Worm (Caenorhabditis elegans) whole organism, young adult: ENCODE results near the gene osm-6.

ENCODE experiments used
- B0019.2 ChIP-seq: fragments of 200-800 bp; sonication (Bioruptor generic); conservative IDR thresholded peaks from 2 replicates; pipeline ENCODE4 v1.3.6; 2022; ENCODE audit warnings: missing genetic modification reagents, missing genetic modification characterization, missing compliant biosample characterization
- B0035.1 ChIP-seq: sonication (generic microtip); optimal IDR thresholded peaks from 2 replicates; lab custom pipeline; 2016; ENCODE audit warnings: missing genetic modification characterization, mild to moderate bottlenecking, missing compliant biosample characterization, missing genotype, missing genetic modification reagents
- B0261.1 ChIP-seq: sonication (generic microtip); optimal IDR thresholded peaks from 2 replicates; lab custom pipeline; 2016; ENCODE audit warnings: mild to moderate bottlenecking, missing genetic modification characterization, moderate library complexity, missing compliant biosample characterization
- B0336.3 ChIP-seq: fragments of 200-800 bp; sonication (Bioruptor generic); IDR thresholded peaks from 2 replicates; pipeline ENCODE4 v1.3.6; 2022; ENCODE audit warnings: missing genetic modification characterization, missing compliant biosample characterization
- F10E7.11 ChIP-seq: sonication (generic microtip); optimal IDR thresholded peaks from 2 replicates; lab custom pipeline; 2017; ENCODE audit warnings: mild to moderate bottlenecking, missing genetic modification characterization, moderate library complexity, missing compliant biosample characterization
- F22D6.2 ChIP-seq: sonication (generic microtip); optimal IDR thresholded peaks from 2 replicates; lab custom pipeline; 2016; ENCODE audit warnings: mild to moderate bottlenecking, missing genetic modification characterization, missing compliant biosample characterization
- F39B2.1 ChIP-seq: fragments of 200-800 bp; sonication (Bioruptor generic); IDR thresholded peaks from 2 replicates; pipeline ENCODE4 v1.3.6; 2022; ENCODE audit warnings: missing genetic modification reagents, missing genetic modification characterization, missing compliant biosample characterization
- F49E8.2 ChIP-seq: sonication (generic microtip); optimal IDR thresholded peaks from 3 replicates; lab custom pipeline; 2017; ENCODE audit warnings: missing genetic modification characterization, mild to moderate bottlenecking, missing compliant biosample characterization, antibody characterized with exemption, moderate library complexity; ENCODE audit not compliant: insufficient read depth
- K11D2.4 ChIP-seq: fragments of 200-800 bp; sonication (Bioruptor generic); IDR thresholded peaks from 2 replicates; pipeline ENCODE4 v1.3.6; 2022; ENCODE audit warnings: missing genetic modification reagents, missing genetic modification characterization, missing compliant biosample characterization
- K12H6.12 ChIP-seq: fragments of 200-800 bp; sonication (Bioruptor generic); optimal IDR thresholded peaks from 2 replicates; lab custom pipeline; 2018; ENCODE audit warnings: mild to moderate bottlenecking, missing genetic modification characterization, missing compliant biosample characterization
- Y56A3A.18 ChIP-seq: fragments of 200-800 bp; sonication (Bioruptor generic); IDR thresholded peaks from 2 replicates; pipeline ENCODE4 v1.3.6; 2022; ENCODE audit warnings: missing genetic modification reagents, missing genetic modification characterization, missing compliant biosample characterization
- Y95B8A.8 ChIP-seq: fragments of 200-800 bp; sonication (Bioruptor generic); IDR thresholded peaks from 2 replicates; pipeline ENCODE4 v1.3.6; 2022; ENCODE audit warnings: missing genetic modification reagents, missing genetic modification characterization, missing compliant biosample characterization
- ccch-3 ChIP-seq: fragments of 200-800 bp; sonication (Bioruptor generic); optimal IDR thresholded peaks from 2 replicates; lab custom pipeline; 2018; ENCODE audit warnings: mild to moderate bottlenecking, missing genetic modification characterization, missing compliant biosample characterization
- cebp-1 ChIP-seq, 2 experiments: fragments of 200-800 bp in 1 of 2; sonication (Bioruptor generic) in 1 of 2; sonication (generic microtip) in 1 of 2; IDR thresholded peaks in 1 of 2; optimal IDR thresholded peaks in 1 of 2; 2 replicates each; pipeline versions ENCODE4 v1.3.6 to Lab custom; 2017 to 2022; ENCODE audit warnings: missing compliant biosample characterization in 2 of 2, missing genetic modification characterization in 2 of 2, mild to moderate bottlenecking in 1 of 2, missing genetic modification reagents in 1 of 2, moderate library complexity in 1 of 2
- cebp-2 ChIP-seq: fragments of 200-800 bp; sonication (Bioruptor generic); IDR thresholded peaks from 2 replicates; pipeline ENCODE4 v1.3.6; 2022; ENCODE audit warnings: missing genetic modification characterization, missing compliant biosample characterization
- ceh-100 ChIP-seq: fragments of 200-800 bp; sonication (Bioruptor generic); IDR thresholded peaks from 2 replicates; pipeline ENCODE4 v1.3.6; 2022; ENCODE audit warnings: missing genetic modification reagents, missing genetic modification characterization, missing compliant biosample characterization
- chd-7 ChIP-seq: sonication (generic microtip); optimal IDR thresholded peaks from 2 replicates; lab custom pipeline; 2016; ENCODE audit warnings: mild to moderate bottlenecking, missing genetic modification characterization, moderate library complexity, missing compliant biosample characterization
- dpff-1 ChIP-seq: sonication (generic microtip); optimal IDR thresholded peaks from 2 replicates; lab custom pipeline; 2017; ENCODE audit warnings: mild to moderate bottlenecking, missing genetic modification characterization, missing compliant biosample characterization
- lag-1 ChIP-seq: fragments of 200-800 bp; sonication (Bioruptor generic); IDR thresholded peaks from 2 replicates; pipeline ENCODE4 v1.3.6; 2022; ENCODE audit warnings: missing genetic modification reagents, missing genetic modification characterization, missing compliant biosample characterization
- let-607 ChIP-seq, 2 experiments: fragments of 200-800 bp in 1 of 2; sonication (Bioruptor generic) in 1 of 2; sonication (generic microtip) in 1 of 2; optimal IDR thresholded peaks; 2 replicates each; lab custom pipeline; 2016 to 2018; ENCODE audit warnings: mild to moderate bottlenecking in 2 of 2, missing compliant biosample characterization in 2 of 2, missing genetic modification characterization in 2 of 2, moderate library complexity in 2 of 2, missing genotype in 1 of 2
- lin-26 ChIP-seq: fragments of 200-800 bp; sonication (Bioruptor generic); IDR thresholded peaks from 2 replicates; pipeline ENCODE4 v1.3.6; 2022; ENCODE audit warnings: missing genetic modification reagents, missing genetic modification characterization, missing compliant biosample characterization
- lin-40 ChIP-seq: sonication (generic microtip); optimal IDR thresholded peaks from 2 replicates; lab custom pipeline; 2016; ENCODE audit warnings: missing genetic modification characterization, mild to moderate bottlenecking, missing compliant biosample characterization, missing genotype, missing genetic modification reagents
- lin-54 ChIP-seq: fragments of 200-800 bp; sonication (Bioruptor generic); optimal IDR thresholded peaks from 2 replicates; lab custom pipeline; 2018; ENCODE audit warnings: mild to moderate bottlenecking, missing genetic modification characterization, missing compliant biosample characterization
- madf-10 ChIP-seq: sonication (generic microtip); optimal IDR thresholded peaks from 2 replicates; lab custom pipeline; 2016; ENCODE audit warnings: mild to moderate bottlenecking, missing genetic modification characterization, missing compliant biosample characterization
- madf-3 ChIP-seq: fragments of 200-800 bp; sonication (Bioruptor generic); IDR thresholded peaks from 2 replicates; pipeline ENCODE4 v1.3.6; 2022; ENCODE audit warnings: missing genetic modification reagents, missing genetic modification characterization, missing compliant biosample characterization
- nfyb-1 ChIP-seq: fragments of 200-800 bp; sonication (Bioruptor generic); IDR thresholded peaks from 2 replicates; pipeline ENCODE4 v1.3.6; 2022; ENCODE audit warnings: missing genetic modification reagents, missing genetic modification characterization, missing compliant biosample characterization
- nhr-179 ChIP-seq: sonication (generic microtip); optimal IDR thresholded peaks from 2 replicates; lab custom pipeline; 2016; ENCODE audit warnings: mild to moderate bottlenecking, missing genetic modification characterization, missing compliant biosample characterization
- nhr-27 ChIP-seq: fragments of 200-800 bp; sonication (Bioruptor generic); optimal IDR thresholded peaks from 2 replicates; lab custom pipeline; 2018; ENCODE audit warnings: mild to moderate bottlenecking, missing genetic modification characterization, moderate library complexity, missing compliant biosample characterization
- nhr-80 ChIP-seq: sonication (generic microtip); optimal IDR thresholded peaks from 2 replicates; lab custom pipeline; 2016; ENCODE audit warnings: missing genetic modification characterization, missing compliant biosample characterization
- snpc-4 ChIP-seq, 5 experiments: fragments of 150-350 bp in 1 of 5; sonication (generic microtip) in 4 of 5; optimal IDR thresholded peaks; 2 replicates each; lab custom pipeline; 2014 to 2018; ENCODE audit warnings: missing genetic modification characterization in 5 of 5, missing biosample characterization in 3 of 5, antibody characterized with exemption in 2 of 5, mild to moderate bottlenecking in 2 of 5, missing compliant biosample characterization in 2 of 5, missing genotype in 2 of 5, moderate library complexity in 2 of 5, missing genetic modification reagents in 1 of 5
- tbx-9 ChIP-seq: sonication (generic microtip); optimal IDR thresholded peaks from 2 replicates; lab custom pipeline; 2016; ENCODE audit warnings: borderline replicate concordance, missing genetic modification characterization, inconsistent platforms, missing compliant biosample characterization
- unc-62 ChIP-seq: fragments of 150-350 bp; optimal IDR thresholded peaks from 2 replicates; lab custom pipeline; 2014; ENCODE audit warnings: missing biosample characterization, missing genetic modification reagents, missing genetic modification characterization
- ztf-25 ChIP-seq: fragments of 200-800 bp; sonication (Bioruptor generic); IDR thresholded peaks from 2 replicates; pipeline ENCODE4 v1.3.6; 2022; ENCODE audit warnings: missing genetic modification reagents, missing genetic modification characterization, missing compliant biosample characterization
- ztf-28 ChIP-seq: fragments of 200-800 bp; sonication (Bioruptor generic); IDR thresholded peaks from 2 replicates; pipeline ENCODE4 v1.3.6; 2022; ENCODE audit warnings: missing genetic modification reagents, missing genetic modification characterization, missing compliant biosample characterization

The osm-6 gene

DNA sequence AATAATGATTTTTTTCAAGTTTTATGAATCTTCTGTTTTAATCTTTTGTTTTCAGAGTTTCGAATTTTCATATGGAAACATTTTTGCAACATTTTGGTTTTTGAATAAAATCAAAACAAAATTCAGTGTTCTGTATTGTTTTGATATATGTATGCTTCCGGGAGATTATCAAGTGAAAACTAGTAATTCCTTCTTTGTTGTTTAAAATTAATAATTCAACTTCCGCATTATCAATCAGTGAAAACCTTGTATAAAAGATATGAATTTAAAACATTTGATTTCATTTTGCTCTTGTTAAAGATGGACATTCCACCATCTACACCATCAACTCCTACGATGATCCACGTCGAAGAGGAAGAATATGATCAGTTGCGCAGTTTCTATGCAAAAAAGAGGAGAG is 47.5 kb downstream of the osm-6 start, which contains the start of gene sulp-5:
Gene sulp-5, plus strand, starts transcription at position 301 of the 400 bp plus-strand sequence.
- no peak for TF ChIP-seq K11D2.4 (GFP tag; lab: Robert Waterston, UW)
- TF ChIP-seq lag-1 (GFP tag; lab: Robert Waterston, UW) = no peak
- no peak for TF ChIP-seq madf-3 (GFP tag; lab: Robert Waterston, UW)
- no peak for TF ChIP-seq snpc-4 (GFP tag; optimal IDR thresholded peaks at IDR 0.05; lab: Kevin White, UChicago)
- no peak for TF ChIP-seq snpc-4 (tag; optimal IDR thresholded peaks at IDR 0.05; lab: Kevin White, UChicago)
- no peak for TF ChIP-seq lin-40 (tag; lab: Kevin White, UChicago)
- TF ChIP-seq B0035.1 (tag; lab: Kevin White, UChicago) = no peak
- no peak for TF ChIP-seq F49E8.2 (tag; lab: Kevin White, UChicago)
- TF ChIP-seq F10E7.11 (tag; lab: Kevin White, UChicago) = no peak
- no peak for TF ChIP-seq F22D6.2 (tag; lab: Kevin White, UChicago)
- TF ChIP-seq dpff-1 (tag; lab: Kevin White, UChicago) = no peak
- no peak for TF ChIP-seq nhr-179 (tag; lab: Kevin White, UChicago)
- no peak for TF ChIP-seq ztf-25 (GFP tag; lab: Robert Waterston, UW)
- no peak for TF ChIP-seq B0261.1
- no peak for TF ChIP-seq Y56A3A.18
- no peak for TF ChIP-seq lin-26 (GFP tag; lab: Robert Waterston, UW)
- no peak for TF ChIP-seq lin-54
- no peak for TF ChIP-seq Y95B8A.8

DNA sequence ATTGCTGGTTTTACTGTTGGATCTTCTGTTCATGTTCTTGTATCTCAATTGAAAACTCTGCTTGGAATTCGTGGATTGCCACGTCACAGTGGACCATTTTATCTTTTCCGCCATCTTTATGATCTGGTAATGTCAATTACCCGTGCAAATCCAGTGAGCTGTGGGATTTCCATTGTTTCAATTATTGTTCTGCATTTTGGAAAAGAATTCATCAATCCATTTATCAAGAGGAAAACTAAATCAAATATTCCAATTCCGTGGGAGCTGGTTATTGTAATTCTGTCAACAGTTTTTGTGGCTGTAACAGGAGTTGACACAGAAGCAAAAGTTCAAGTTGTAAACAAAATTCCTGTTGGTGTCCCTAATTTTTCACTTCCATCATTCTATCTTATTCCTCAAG is 50.6 kb downstream of the osm-6 start:
- no peak for TF ChIP-seq B0019.2 (GFP tag; lab: Robert Waterston, UW)

DNA sequence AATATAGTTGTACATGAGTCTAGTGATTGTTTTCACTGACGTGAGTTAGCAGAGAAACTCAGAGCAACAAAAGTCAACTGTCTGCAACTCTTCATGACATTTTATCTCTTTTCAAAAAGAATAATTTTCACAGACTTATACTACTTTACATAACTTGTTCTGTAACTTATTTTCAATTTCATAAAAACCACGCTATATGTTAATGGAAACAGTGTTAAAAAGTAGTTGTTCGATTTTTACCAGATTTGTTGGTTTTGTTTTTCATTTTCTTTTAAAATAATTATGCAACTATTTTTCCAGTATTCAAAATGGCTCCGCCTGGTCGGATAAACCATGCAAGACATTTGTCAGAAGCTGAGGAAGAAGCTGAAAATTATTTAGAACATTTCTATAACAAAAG is 52.2 kb downstream of the osm-6 start, which contains the start of gene sulp-4:
Gene sulp-4, plus strand, starts transcription at position 301 of the 400 bp plus-strand sequence.
- TF ChIP-seq nhr-80 (no peak), ccch-3 (GFP tag; lab: Kevin White, UChicago) (no peak), ztf-28 (no peak), cebp-1 (GFP tag; IDR thresholded peaks at IDR 0.05; lab: Robert Waterston, UW) (no peak), cebp-1 (tag; optimal IDR thresholded peaks at IDR 0.05; lab: Kevin White, UChicago) (no peak), madf-10 (no peak), nhr-27 (tag; lab: Kevin White, UChicago) (no peak), nfyb-1 (GFP tag; lab: Robert Waterston, UW) (no peak), ceh-100 (GFP tag; lab: Robert Waterston, UW) (no peak), chd-7 (tag; lab: Kevin White, UChicago) (no peak), K11D2.4 (GFP tag; lab: Robert Waterston, UW) (no peak), unc-62 (no peak), F39B2.1 (GFP tag; lab: Robert Waterston, UW) (no peak), cebp-2 (no peak), let-607 (tag; optimal IDR thresholded peaks at IDR 0.05; lab: Kevin White, UChicago) (no peak), tbx-9 (tag; lab: Kevin White, UChicago) (no peak), B0261.1 (no peak), B0336.3 (no peak), K12H6.12 (no peak)
